Worm (Caenorhabditis elegans) whole organism, L1 larva: ENCODE data around the gene ZC239.6.

Experiments
- C04F5.9 ChIP-seq: sonication (generic microtip); optimal IDR thresholded peaks from 2 replicates; lab custom pipeline; 2016; ENCODE audit warnings: missing genetic modification characterization, missing compliant biosample characterization
- C16A3.4 ChIP-seq: fragments of 150-350 bp; optimal IDR thresholded peaks from 2 replicates; lab custom pipeline; 2014; ENCODE audit warnings: missing biosample characterization, missing genetic modification characterization
- blmp-1 ChIP-seq: fragments of 150-350 bp; optimal IDR thresholded peaks from 2 replicates; lab custom pipeline; 2014; ENCODE audit warnings: missing biosample characterization, missing genetic modification characterization
- ceh-8 ChIP-seq: fragments of 200-800 bp; sonication (Bioruptor generic); optimal IDR thresholded peaks from 2 replicates; lab custom pipeline; 2018; ENCODE audit warnings: mild to moderate bottlenecking, missing genetic modification characterization, moderate library complexity, missing compliant biosample characterization
- ceh-90 ChIP-seq: sonication (generic microtip); optimal IDR thresholded peaks from 2 replicates; lab custom pipeline; 2016; ENCODE audit warnings: missing genetic modification characterization, missing compliant biosample characterization
- efl-1 ChIP-seq, 4 experiments: fragments of 150-350 bp; optimal IDR thresholded peaks in 3 of 4; peaks in 1 of 4; 1 replicate in 1 of 4; 2 replicates in 3 of 4; lab custom pipeline; 2014; ENCODE audit warnings: missing biosample characterization in 2 of 4, missing genetic modification characterization in 2 of 4, missing genetic modification reagents in 2 of 4
- elt-2 ChIP-seq: sonication (generic microtip); optimal IDR thresholded peaks from 2 replicates; lab custom pipeline; 2016; ENCODE audit warnings: missing genetic modification characterization, mild to moderate bottlenecking, inconsistent platforms, missing compliant biosample characterization, missing genetic modification reagents
- elt-3 ChIP-seq, 6 experiments: fragments of 150-350 bp in 1 of 6; sonication (generic microtip); optimal IDR thresholded peaks; 2 replicates each; lab custom pipeline; 2017 to 2018; ENCODE audit warnings: missing biosample characterization in 6 of 6, missing genetic modification characterization in 6 of 6, inconsistent platforms in 1 of 6
- grh-1 ChIP-seq: fragments of 200-800 bp; sonication (Bioruptor generic); IDR thresholded peaks from 2 replicates; pipeline ENCODE4 v1.3.6; 2022; ENCODE audit warnings: missing genetic modification reagents, missing genetic modification characterization, missing compliant biosample characterization
- hlh-17 ChIP-seq: fragments of 200-800 bp; sonication (Bioruptor generic); optimal IDR thresholded peaks from 2 replicates; lab custom pipeline; 2018; ENCODE audit warnings: missing genetic modification characterization, mild to moderate bottlenecking, missing compliant biosample characterization, moderate library complexity, borderline replicate concordance
- hpl-2 ChIP-seq: fragments of 150-350 bp; optimal IDR thresholded peaks from 2 replicates; lab custom pipeline; 2014; ENCODE audit warnings: missing biosample characterization, missing genetic modification reagents, missing genetic modification characterization
- jun-1 ChIP-seq: fragments of 150-350 bp; optimal IDR thresholded peaks from 2 replicates; lab custom pipeline; 2014; ENCODE audit warnings: missing biosample characterization, missing genetic modification reagents, missing genetic modification characterization
- lin-15B ChIP-seq: fragments of 150-350 bp; sonication (generic microtip); optimal IDR thresholded peaks from 3 replicates; lab custom pipeline; 2014; ENCODE audit warnings: missing biosample characterization, missing genetic modification characterization
- lin-35 ChIP-seq, 2 experiments: fragments of 150-350 bp; optimal IDR thresholded peaks; 2 replicates each; lab custom pipeline; 2014; ENCODE audit warnings: missing biosample characterization in 2 of 2, missing genetic modification characterization in 2 of 2, missing genetic modification reagents in 2 of 2
- mab-9 ChIP-seq: fragments of 200-800 bp; sonication (Bioruptor generic); IDR thresholded peaks from 2 replicates; pipeline ENCODE4 v1.3.6; 2022; ENCODE audit warnings: missing genetic modification reagents, missing genetic modification characterization, missing compliant biosample characterization
- nhr-28 ChIP-seq: fragments of 150-350 bp; optimal IDR thresholded peaks from 2 replicates; lab custom pipeline; 2014; ENCODE audit warnings: missing biosample characterization, missing genetic modification characterization
- nhr-71 ChIP-seq: sonication (generic microtip); optimal IDR thresholded peaks from 2 replicates; lab custom pipeline; 2016; ENCODE audit warnings: mild to moderate bottlenecking, missing genetic modification characterization, moderate library complexity, missing compliant biosample characterization
- nhr-77 ChIP-seq: fragments of 150-350 bp; optimal IDR thresholded peaks from 2 replicates; lab custom pipeline; 2014; ENCODE audit warnings: missing biosample characterization, missing genetic modification characterization
- nhr-90 ChIP-seq: sonication (generic microtip); optimal IDR thresholded peaks from 2 replicates; lab custom pipeline; 2016; ENCODE audit warnings: mild to moderate bottlenecking, missing genetic modification characterization, missing compliant biosample characterization; ENCODE audit not compliant: poor library complexity
- pax-3 ChIP-seq: fragments of 200-800 bp; sonication (Bioruptor generic); optimal IDR thresholded peaks from 2 replicates; lab custom pipeline; 2018; ENCODE audit warnings: mild to moderate bottlenecking, missing genetic modification characterization, moderate library complexity, missing compliant biosample characterization
- pqm-1 ChIP-seq: sonication (generic microtip); optimal IDR thresholded peaks from 3 replicates; lab custom pipeline; 2017; ENCODE audit warnings: missing biosample characterization, missing genetic modification characterization
- rnt-1 ChIP-seq: sonication (generic microtip); optimal IDR thresholded peaks from 2 replicates; lab custom pipeline; 2016; ENCODE audit warnings: mild to moderate bottlenecking, missing genetic modification characterization, moderate library complexity, missing compliant biosample characterization
- snpc-4 ChIP-seq: fragments of 150-350 bp; optimal IDR thresholded peaks from 2 replicates; lab custom pipeline; 2014; ENCODE audit warnings: missing biosample characterization, missing genetic modification characterization
- snu-23 ChIP-seq: sonication (generic microtip); optimal IDR thresholded peaks from 2 replicates; lab custom pipeline; 2016; ENCODE audit warnings: missing genetic modification characterization, missing compliant biosample characterization
- sox-4 ChIP-seq: sonication (generic microtip); optimal IDR thresholded peaks from 2 replicates; lab custom pipeline; 2016; ENCODE audit warnings: missing genetic modification characterization, missing compliant biosample characterization
- swsn-7 ChIP-seq: sonication (generic microtip); optimal IDR thresholded peaks from 2 replicates; lab custom pipeline; 2016; ENCODE audit warnings: missing genetic modification characterization, missing compliant biosample characterization
- tbx-2 ChIP-seq: sonication (generic microtip); optimal IDR thresholded peaks from 2 replicates; lab custom pipeline; 2016; ENCODE audit warnings: missing genetic modification characterization, missing compliant biosample characterization
- tlp-1 ChIP-seq: fragments of 150-350 bp; optimal IDR thresholded peaks from 2 replicates; lab custom pipeline; 2014; ENCODE audit warnings: missing biosample characterization, missing genetic modification characterization
- unc-98 ChIP-seq: fragments of 200-800 bp; sonication (Bioruptor generic); IDR thresholded peaks from 2 replicates; pipeline ENCODE4 v1.3.6; 2022; ENCODE audit warnings: missing genetic modification characterization, missing compliant biosample characterization
- vab-15 ChIP-seq: sonication (generic microtip); optimal IDR thresholded peaks from 2 replicates; lab custom pipeline; 2017; ENCODE audit warnings: missing genotype, mild to moderate bottlenecking, missing genetic modification characterization, missing compliant biosample characterization
- zip-4 ChIP-seq: fragments of 200-800 bp; sonication (Bioruptor generic); optimal IDR thresholded peaks from 2 replicates; lab custom pipeline; 2018; ENCODE audit warnings: mild to moderate bottlenecking, missing genetic modification characterization, moderate library complexity, missing compliant biosample characterization
- ztf-4 ChIP-seq: fragments of 150-350 bp; optimal IDR thresholded peaks from 2 replicates; lab custom pipeline; 2014; ENCODE audit warnings: missing biosample characterization, missing genetic modification characterization

The ZC239.6 gene

ce11 chrII:3237038-3237521, 27.6 kb downstream of the ZC239.6 start, which contains the start of the genes srz-67 and C17F4.11:
TSS of gene srz-67 (minus strand) at chrII:3237138.
TSS of gene C17F4.11 (plus strand) at chrII:3237471.
- no peak for TF ChIP-seq unc-98 (GFP tag; lab: Robert Waterston, UW)
- no peak for TF ChIP-seq efl-1 (optimal IDR thresholded peaks at IDR 0.05; lab: Kevin White, UChicago)
- TF ChIP-seq efl-1 (GFP tag; optimal IDR thresholded peaks at IDR 0.05 in 1 of 2; lab: Kevin White, UChicago) = peak in 1 of 2 experiments; percentile 65

ce11 chrII:3240207-3240606, 30.8 kb downstream of the ZC239.6 start, which contains the start of gene C17F4.3:
TSS of gene C17F4.3 (plus strand) at chrII:3240507.
- TF ChIP-seq rnt-1 (tag; lab: Kevin White, UChicago) (no peak), blmp-1 (tag; lab: Kevin White, UChicago) (peak; percentile 87), nhr-28 (tag; lab: Kevin White, UChicago) (no peak)

ce11 chrII:3241842-3242241, 32.4 kb downstream of the ZC239.6 start:
- no peak for TF ChIP-seq ceh-90 (tag; lab: Kevin White, UChicago)
- peak; percentile 99 for TF ChIP-seq blmp-1 (tag; lab: Kevin White, UChicago)
- TF ChIP-seq sox-4 (tag; lab: Kevin White, UChicago) = no peak
- no peak for TF ChIP-seq hpl-2 (GFP tag; lab: Kevin White, UChicago)
- peak in 2 of 6 experiments; percentile 50 to 77 for TF ChIP-seq elt-3 (tag; optimal IDR thresholded peaks at IDR 0.05; lab: Kevin White, UChicago)
- TF ChIP-seq nhr-71 (tag; lab: Kevin White, UChicago) = no peak
- TF ChIP-seq snu-23 (GFP tag; lab: Kevin White, UChicago) = no peak

- TF ChIP-seq blmp-1 (tag; lab: Kevin White, UChicago) (peak; percentile 85), elt-3 (tag; optimal IDR thresholded peaks at IDR 0.05; lab: Kevin White, UChicago) (peak in 1 of 6 experiments; percentile 9), ceh-8 (GFP tag; lab: Kevin White, UChicago) (no peak)
Observed at ce11 chrII:3244070-3244469, 34.6 kb downstream of the ZC239.6 start, which contains the start of gene C17F4.12. TSS of gene C17F4.12 (minus strand) at chrII:3244170.

- TF ChIP-seq nhr-77 (tag; lab: Kevin White, UChicago) (no peak), vab-15 (tag; lab: Kevin White, UChicago) (no peak), ztf-4 (tag; lab: Kevin White, UChicago) (no peak), elt-3 (tag; optimal IDR thresholded peaks at IDR 0.05; lab: Kevin White, UChicago) (no peak), tbx-2 (tag; lab: Kevin White, UChicago) (no peak), snpc-4 (tag; lab: Kevin White, UChicago) (no peak), elt-2 (tag; lab: Kevin White, UChicago) (no peak), pax-3 (no peak), zip-4 (GFP tag; lab: Kevin White, UChicago) (no peak), C04F5.9 (tag; lab: Kevin White, UChicago) (no peak), hlh-17 (GFP tag; lab: Kevin White, UChicago) (no peak), blmp-1 (tag; lab: Kevin White, UChicago) (no peak), mab-9 (no peak), jun-1 (tag; lab: Kevin White, UChicago) (no peak), swsn-7 (tag; lab: Kevin White, UChicago) (no peak), lin-15B (tag; lab: Kevin White, UChicago) (no peak), grh-1 (GFP tag; lab: Robert Waterston, UW) (no peak)
Observed at ce11 chrII:3244758-3245157, 35.3 kb downstream of the ZC239.6 start.

- no peak for TF ChIP-seq C16A3.4 (tag; lab: Kevin White, UChicago)
- peak; percentile 69 for TF ChIP-seq tlp-1
- peak; percentile 38 for TF ChIP-seq jun-1 (tag; lab: Kevin White, UChicago)
- TF ChIP-seq elt-2 (tag; lab: Kevin White, UChicago) = peak; percentile 98
- TF ChIP-seq pqm-1 = peak; percentile 62
- peak; percentile 37 for TF ChIP-seq nhr-90
- no peak for TF ChIP-seq mab-9
- TF ChIP-seq lin-35 (GFP tag; optimal IDR thresholded peaks at IDR 0.05; lab: Kevin White, UChicago) = peak in 1 of 2 experiments; percentile 34
Observed at ce11 chrII:3245836-3246235, 36.4 kb downstream of the ZC239.6 start, which contains the start of gene C17F4.7. TSS of gene C17F4.7 (minus strand) at chrII:3246015.
